Fruit fly (Drosophila melanogaster) whole organism, adult: Measurements from ENCODE around the gene Larp7.

Experiments
- CG11617 ChIP-seq: fragments of 200-800 bp; sonication (Bioruptor generic); optimal IDR thresholded peaks from 2 replicates; lab custom pipeline; 2017; ENCODE audit warnings: mild to moderate bottlenecking, missing biosample characterization, missing genetic modification reagents, missing genetic modification characterization
- CG12768 ChIP-seq: fragments of 200-800 bp; sonication (Bioruptor generic); optimal IDR thresholded peaks from 2 replicates; lab custom pipeline; 2017; ENCODE audit warnings: missing biosample characterization, missing genetic modification characterization, mild to moderate bottlenecking, moderate library complexity, missing genetic modification reagents
- CG14711 ChIP-seq: fragments of 200-800 bp; sonication (Bioruptor generic); optimal IDR thresholded peaks from 2 replicates; lab custom pipeline; 2018; ENCODE audit warnings: missing biosample characterization, mild to moderate bottlenecking, missing genetic modification characterization, moderate library complexity
- CG1620 ChIP-seq: fragments of 200-800 bp; sonication (Bioruptor generic); optimal IDR thresholded peaks from 2 replicates; lab custom pipeline; 2016; ENCODE audit warnings: missing biosample characterization, missing genetic modification characterization
- CG7045 ChIP-seq: fragments of 200-800 bp; sonication (Bioruptor generic); optimal IDR thresholded peaks from 2 replicates; lab custom pipeline; 2017; ENCODE audit warnings: missing biosample characterization, mild to moderate bottlenecking, missing genetic modification characterization
- Clk ChIP-seq: fragments of 200-800 bp; sonication (Bioruptor generic); optimal IDR thresholded peaks from 2 replicates; lab custom pipeline; 2017; ENCODE audit warnings: missing biosample characterization, missing genetic modification characterization
- cic ChIP-seq: fragments of 200-800 bp; sonication (Bioruptor generic); optimal IDR thresholded peaks from 2 replicates; lab custom pipeline; 2017; ENCODE audit warnings: missing biosample characterization, mild to moderate bottlenecking, missing genetic modification characterization, moderate library complexity
- cnc ChIP-seq, 2 experiments: fragments of >200 bp; optimal IDR thresholded peaks; 2 replicates each; lab custom pipeline; 2017
- ovo ChIP-seq: fragments of 200-800 bp; sonication (Bioruptor generic); optimal IDR thresholded peaks from 2 replicates; lab custom pipeline; 2016; ENCODE audit warnings: missing biosample characterization, missing genetic modification characterization
- toe ChIP-seq: fragments of 200-800 bp; sonication (Bioruptor generic); optimal IDR thresholded peaks from 2 replicates; lab custom pipeline; 2016; ENCODE audit warnings: missing biosample characterization, missing genetic modification characterization

DNA sequence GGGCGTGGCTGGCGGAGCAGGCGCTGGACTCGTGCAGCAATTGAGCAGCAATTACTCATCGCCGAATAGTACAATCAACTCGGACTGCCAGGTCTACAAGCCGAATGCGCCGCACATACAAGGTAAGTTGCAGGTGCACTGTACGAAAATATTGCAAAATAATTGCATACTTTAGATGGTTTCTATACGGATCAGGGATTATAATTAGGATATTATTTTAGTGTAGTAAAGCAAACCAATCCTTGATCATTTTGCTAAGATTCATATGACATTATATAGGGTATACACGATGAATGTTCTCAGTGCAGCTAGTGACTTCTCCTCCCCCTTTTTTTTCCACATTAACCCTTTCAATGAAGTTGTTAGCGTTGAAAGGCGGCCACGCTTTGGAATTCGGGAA, 51.9 kb downstream of the Larp7 start:
- TF ChIP-seq ovo (no peak), CG12768 (no peak), cic (GFP tag; lab: Kevin White, UChicago) (no peak), CG11617 (no peak), CG1620 (GFP tag; lab: Kevin White, UChicago) (no peak), Clk (GFP tag; lab: Kevin White, UChicago) (no peak), toe (no peak), cnc (optimal IDR thresholded peaks at IDR 0.05; lab: Kevin White, UChicago) (no peak), CG7045 (GFP tag; lab: Kevin White, UChicago) (no peak), CG14711 (no peak)
